Fruit fly (Drosophila melanogaster): ENCODE measurements around the gene CG6726.

DNA sequence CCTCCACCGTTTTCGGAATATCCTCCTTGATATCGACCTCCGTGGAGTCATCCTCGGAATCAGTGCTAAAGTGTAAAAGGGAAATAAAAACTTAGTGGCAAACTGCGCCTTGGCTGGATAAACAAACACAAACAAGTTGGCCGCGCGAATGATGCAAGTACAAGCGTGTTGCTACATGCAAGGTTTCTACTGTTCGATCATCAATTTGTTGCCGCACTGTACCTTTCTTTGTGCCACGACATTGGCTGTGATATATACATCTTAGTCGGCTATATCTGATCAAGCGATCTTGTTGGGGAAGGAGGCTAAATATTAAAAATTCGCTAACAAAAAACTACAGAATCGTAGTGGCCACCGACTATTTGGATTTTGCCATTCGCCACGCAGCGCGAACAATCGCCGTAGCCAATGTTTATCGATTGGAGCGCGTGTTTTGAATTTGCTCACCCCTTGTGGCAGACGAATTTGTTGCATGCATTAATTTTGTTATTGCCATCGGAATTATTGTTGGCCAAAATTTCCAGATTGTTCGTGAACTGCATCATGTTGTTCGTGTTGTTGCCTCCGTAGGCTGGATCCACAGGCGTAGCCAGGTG, 38.3 kb upstream of the CG6726 start:
- no peak for TF ChIP-seq jim (GFP tag; optimal IDR thresholded peaks at IDR 0.05)
- TF ChIP-seq Mio (GFP tag; optimal IDR thresholded peaks at IDR 0.05), result no peak
- no peak for TF ChIP-seq sv (GFP tag; optimal IDR thresholded peaks at IDR 0.05)
- no peak for TF ChIP-seq dsf (GFP tag; optimal IDR thresholded peaks at IDR 0.05; ENCODE audit: borderline replicate concordance)
- TF ChIP-seq OdsH (GFP tag; optimal IDR thresholded peaks at IDR 0.05), result no peak
- TF ChIP-seq Vsx2 (GFP tag; optimal IDR thresholded peaks at IDR 0.05; ENCODE audit: partially characterized antibody), result no peak
- no peak for TF ChIP-seq CG32264 (GFP tag; optimal IDR thresholded peaks at IDR 0.05)
- TF ChIP-seq foxo (GFP tag; optimal IDR thresholded peaks at IDR 0.05), result no peak
- no peak for TF ChIP-seq brk (GFP tag; optimal IDR thresholded peaks at IDR 0.05)
- TF ChIP-seq psq (GFP tag; optimal IDR thresholded peaks at IDR 0.05), result no peak

Data from whole organism, wandering third instar larva.